Worm (Caenorhabditis elegans): ENCODE results near the gene pqn-15.
A peak's percentile ranks its signal among the peaks of the same experiment; 100 is the strongest.

Gene pqn-15

ce11 chrX:4265283-4265907 is 41.4 kb downstream of the pqn-15 start, which contains the start of gene coel-1 (continued):
- TF ChIP-seq ztf-26 (tag; optimal IDR thresholded peaks at IDR 0.05), result no peak
- no peak for TF ChIP-seq F57C9.4 (tag; optimal IDR thresholded peaks at IDR 0.05)
- no peak for TF ChIP-seq B0035.1 (tag; optimal IDR thresholded peaks at IDR 0.05)
- peak; percentile 16 for TF ChIP-seq attf-5 (GFP tag; optimal IDR thresholded peaks at IDR 0.05)
- TF ChIP-seq bed-2 (GFP tag; IDR thresholded peaks at IDR 0.05), result 0 out of 2 replicates have a peak, but pooled peaks have one; percentile 26
- no peak for TF ChIP-seq cebp-1 (GFP tag; IDR thresholded peaks at IDR 0.05)
- TF ChIP-seq cebp-1 (tag; optimal IDR thresholded peaks at IDR 0.05), result peak; percentile 60
- no peak for TF ChIP-seq ztf-6 (GFP tag; IDR thresholded peaks at IDR 0.05)
- TF ChIP-seq B0261.1 (tag; optimal IDR thresholded peaks at IDR 0.05), result no peak
- TF ChIP-seq F23B12.7 (tag; optimal IDR thresholded peaks at IDR 0.05; ENCODE audit: insufficient read depth), result no peak
- TF ChIP-seq F55B11.4 (tag; optimal IDR thresholded peaks at IDR 0.05; ENCODE audit: borderline replicate concordance, insufficient read depth), result no peak
- no peak for TF ChIP-seq F33H1.4 (GFP tag; IDR thresholded peaks at IDR 0.05)
- TF ChIP-seq lin-35 (GFP tag; optimal IDR thresholded peaks at IDR 0.05), result no peak
- TF ChIP-seq nhr-90 (tag; optimal IDR thresholded peaks at IDR 0.05), result peak; percentile 3
- peak; percentile 52 for TF ChIP-seq nhr-80 (tag; optimal IDR thresholded peaks at IDR 0.05)
- TF ChIP-seq dpl-1 (GFP tag; optimal IDR thresholded peaks at IDR 0.05), result no peak

DNA sequence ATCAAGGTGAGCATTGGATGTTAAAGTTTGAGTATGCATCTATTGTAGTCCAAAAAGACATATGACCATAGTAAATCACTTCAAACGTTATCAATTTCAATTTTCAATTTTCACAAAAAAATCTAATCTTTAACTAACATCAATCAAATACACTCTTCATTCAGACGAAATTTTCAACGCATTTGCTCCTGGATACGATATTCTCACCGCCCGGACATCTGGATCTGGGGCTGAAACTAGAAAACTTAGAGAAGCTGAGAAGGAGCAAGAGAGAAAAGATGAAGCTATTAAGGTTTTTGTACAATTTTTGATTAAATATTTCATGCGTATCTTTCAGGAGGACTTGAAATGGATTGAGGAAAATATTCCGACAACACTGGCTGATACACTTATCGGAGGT is 42.9 kb downstream of the pqn-15 start:
- TF ChIP-seq egl-18 (GFP tag; IDR thresholded peaks at IDR 0.05) (no peak), rpc-1 (optimal IDR thresholded peaks at IDR 0.05) (no peak), rpc-1 (tag; optimal IDR thresholded peaks at IDR 0.05) (no peak), aptf-3 (GFP tag; IDR thresholded peaks at IDR 0.05) (no peak), ztf-3 (GFP tag; optimal IDR thresholded peaks at IDR 0.05) (no peak), pbrm-1 (GFP tag; IDR thresholded peaks at IDR 0.05) (no peak), hmg-20 (GFP tag; IDR thresholded peaks at IDR 0.05) (no peak), tbx-9 (tag; optimal IDR thresholded peaks at IDR 0.05; ENCODE audit: borderline replicate concordance) (no peak), nhr-27 (tag; optimal IDR thresholded peaks at IDR 0.05) (no peak)

DNA sequence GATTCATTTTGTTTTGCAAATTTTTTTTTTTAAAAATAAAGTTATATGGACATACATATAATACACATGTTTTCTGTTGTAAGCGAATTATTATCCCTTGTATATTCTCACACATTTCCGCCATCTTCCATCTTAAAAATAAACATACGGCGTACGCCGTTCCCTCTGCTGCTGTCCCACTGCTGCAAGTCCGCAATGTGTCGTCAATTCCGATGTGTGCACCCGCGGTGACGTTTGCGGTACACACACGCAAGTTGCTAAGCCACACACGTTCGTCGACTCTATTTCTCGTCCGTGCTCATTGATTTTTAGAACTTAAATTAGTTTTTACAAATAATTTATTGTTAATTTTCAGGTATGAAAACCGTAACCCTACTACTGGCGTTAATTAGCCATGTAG is 46.5 kb downstream of the pqn-15 start, which contains the start of gene C52B9.4:
TSS of gene C52B9.4 (plus strand) at position 356 of the 400 bp plus-strand sequence.
- TF ChIP-seq xnd-1 (tag; optimal IDR thresholded peaks at IDR 0.05), result no peak
- peak; percentile 16 for TF ChIP-seq nhr-80 (tag; optimal IDR thresholded peaks at IDR 0.05)
- no peak for TF ChIP-seq mel-28 (tag; optimal IDR thresholded peaks at IDR 0.05; ENCODE audit: borderline replicate concordance)
- TF ChIP-seq chd-7 (tag; optimal IDR thresholded peaks at IDR 0.05), result no peak
- no peak for TF ChIP-seq mcd-1 (GFP tag; IDR thresholded peaks at IDR 0.05)
- TF ChIP-seq pha-4 (tag; optimal IDR thresholded peaks at IDR 0.05), result no peak
- no peak for TF ChIP-seq hsf-1 (GFP tag; IDR thresholded peaks at IDR 0.05)
- no peak for TF ChIP-seq Y53F4B.3 (GFP tag; IDR thresholded peaks at IDR 0.05)
- TF ChIP-seq C06A6.2 (GFP tag; conservative IDR thresholded peaks at IDR 0.05), result no peak
- TF ChIP-seq ztf-25 (GFP tag; IDR thresholded peaks at IDR 0.05), result no peak
- 0 out of 2 replicates have a peak, but pooled peaks have one; percentile 47 for TF ChIP-seq aptf-2 (GFP tag; conservative IDR thresholded peaks at IDR 0.05)
- peak; percentile 19 for TF ChIP-seq attf-5 (GFP tag; optimal IDR thresholded peaks at IDR 0.05)
- no peak for TF ChIP-seq Y53G8AR.9 (GFP tag; conservative IDR thresholded peaks at IDR 0.05)
- no peak for TF ChIP-seq ztf-6 (GFP tag; IDR thresholded peaks at IDR 0.05)
- TF ChIP-seq K11D2.4 (GFP tag; IDR thresholded peaks at IDR 0.05), result no peak
- TF ChIP-seq ZK185.1 (tag; optimal IDR thresholded peaks at IDR 0.05; ENCODE audit: poor library complexity, severe bottlenecking), result no peak
- TF ChIP-seq let-607 (tag; optimal IDR thresholded peaks at IDR 0.05), result peak in 1 of 2 experiments; percentile 8
- TF ChIP-seq hmg-1.2 (GFP tag; IDR thresholded peaks at IDR 0.05), result peak; percentile 56; the same call in 1 of the 2 replicates
- no peak for TF ChIP-seq B0019.2 (GFP tag; conservative IDR thresholded peaks at IDR 0.05)
- no peak for TF ChIP-seq sea-2 (GFP tag; IDR thresholded peaks at IDR 0.05)
- no peak for TF ChIP-seq ama-1 (optimal IDR thresholded peaks at IDR 0.05)
- no peak for TF ChIP-seq ama-1 (GFP tag; optimal IDR thresholded peaks at IDR 0.05)
- no peak for TF ChIP-seq somi-1 (GFP tag; optimal IDR thresholded peaks at IDR 0.05)
- TF ChIP-seq atf-7 (tag; optimal IDR thresholded peaks at IDR 0.05), result no peak
- TF ChIP-seq aptf-3 (GFP tag; IDR thresholded peaks at IDR 0.05), result no peak
- TF ChIP-seq Y95B8A.8 (GFP tag; IDR thresholded peaks at IDR 0.05), result no peak
